Fruit fly (Drosophila melanogaster): Measurements from ENCODE around the gene RfC38.

Gene RfC38

DNA sequence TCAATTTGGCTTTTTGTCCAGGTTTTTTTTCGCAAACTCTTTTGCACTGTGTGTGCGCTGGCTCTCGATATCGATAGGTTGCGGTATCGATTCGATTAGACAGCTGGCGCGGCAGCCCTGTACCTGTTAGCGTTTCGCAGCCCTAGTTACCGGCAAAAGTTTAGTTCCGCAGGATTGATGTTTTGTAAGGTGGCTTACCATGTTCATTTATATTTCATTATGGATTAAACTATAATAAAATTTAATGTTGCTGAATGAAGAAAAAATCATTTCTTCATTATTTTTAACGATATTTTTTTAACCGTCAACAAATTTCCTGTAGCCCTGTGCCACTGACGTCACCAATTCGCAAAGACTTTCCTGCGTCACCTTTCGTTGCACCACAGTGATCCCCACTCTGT lies 23.9 kb downstream of the RfC38 start, which contains the start of gene Reps (continued):
- TF ChIP-seq Nf-YA (GFP tag; IDR thresholded peaks at IDR 0.05) (peak; percentile 96), CG12104 (GFP tag; optimal IDR thresholded peaks at IDR 0.05) (peak; percentile 98), CG10267 (tag; optimal IDR thresholded peaks at IDR 0.05) (peak; percentile 96), nom (GFP tag; optimal IDR thresholded peaks at IDR 0.05) (peak; percentile 95), Meics (GFP tag; optimal IDR thresholded peaks at IDR 0.05) (peak; percentile 98), CG10321 (GFP tag; IDR thresholded peaks at IDR 0.05) (peak; percentile 83), E2f2 (GFP tag; IDR thresholded peaks at IDR 0.05) (peak; percentile 90), pho (GFP tag; optimal IDR thresholded peaks at IDR 0.05) (peak; percentile 98), Dp (GFP tag; optimal IDR thresholded peaks at IDR 0.05) (peak; percentile 55), CG3995 (GFP tag; optimal IDR thresholded peaks at IDR 0.05) (peak; percentile 83), disco-r (GFP tag; optimal IDR thresholded peaks at IDR 0.05) (peak; percentile 92), CG12391 (tag; optimal IDR thresholded peaks at IDR 0.05) (peak; percentile 99), tna (GFP tag; IDR thresholded peaks at IDR 0.05; ENCODE audit: partially characterized antibody) (no peak), CG13624 (GFP tag; optimal IDR thresholded peaks at IDR 0.05) (peak; percentile 98), CG17328 (GFP tag; IDR thresholded peaks at IDR 0.05) (peak; percentile 99), tio (GFP tag; optimal IDR thresholded peaks at IDR 0.05) (peak; percentile 99), CG32772 (GFP tag; IDR thresholded peaks at IDR 0.05) (peak; percentile 99), shn (GFP tag; optimal IDR thresholded peaks at IDR 0.05) (peak; percentile 96), inv (GFP tag; IDR thresholded peaks at IDR 0.05; ENCODE audit: partially characterized antibody) (peak; percentile 52; the same call in 1 of the 2 replicates), Elba2 (GFP tag; optimal IDR thresholded peaks at IDR 0.05) (peak; percentile 98), ap (GFP tag; IDR thresholded peaks at IDR 0.05) (peak; percentile 99), CG3281 (GFP tag; optimal IDR thresholded peaks at IDR 0.05) (peak; percentile 99), wor (GFP tag; IDR thresholded peaks at IDR 0.05) (peak; percentile 98), CG4820 (GFP tag; optimal IDR thresholded peaks at IDR 0.05) (peak; percentile 99), B-H2 (GFP tag; optimal IDR thresholded peaks at IDR 0.05) (peak; percentile 96), Ssrp (tag; optimal IDR thresholded peaks at IDR 0.05) (peak; percentile 99), CG2875 (GFP tag; optimal IDR thresholded peaks at IDR 0.05) (peak; percentile 97), tin (GFP tag; optimal IDR thresholded peaks at IDR 0.05) (peak; percentile 99), Dip2 (GFP tag; IDR thresholded peaks at IDR 0.05) (peak; percentile 76), CrebB (tag; optimal IDR thresholded peaks at IDR 0.05) (peak; percentile 96), ase (GFP tag; IDR thresholded peaks at IDR 0.05) (peak; percentile 99), CoRest (tag; optimal IDR thresholded peaks at IDR 0.05) (peak; percentile 99), ci (GFP tag; IDR thresholded peaks at IDR 0.05) (peak; percentile 99), Jarid2 (GFP tag; optimal IDR thresholded peaks at IDR 0.05) (peak; percentile 90), CG7928 (GFP tag; optimal IDR thresholded peaks at IDR 0.05) (peak; percentile 100), CG1603 (tag; optimal IDR thresholded peaks at IDR 0.05) (peak; percentile 98), dmrt11E (tag; optimal IDR thresholded peaks at IDR 0.05) (peak; percentile 99), Hmx (GFP tag; optimal IDR thresholded peaks at IDR 0.05) (peak; percentile 96), schlank (tag; optimal IDR thresholded peaks at IDR 0.05) (peak; percentile 93), CG7745 (tag; optimal IDR thresholded peaks at IDR 0.05) (peak; percentile 82), slp2 (GFP tag; optimal IDR thresholded peaks at IDR 0.05) (peak; percentile 97), CG34224 (GFP tag; IDR thresholded peaks at IDR 0.05; ENCODE audit: partially characterized antibody) (peak; percentile 65), pum (GFP tag; optimal IDR thresholded peaks at IDR 0.05) (peak; percentile 98), dan (GFP tag; IDR thresholded peaks at IDR 0.05) (peak; percentile 98), CG9437 (GFP tag; optimal IDR thresholded peaks at IDR 0.05) (peak; percentile 92), cg (GFP tag; optimal IDR thresholded peaks at IDR 0.05) (no peak), unpg (GFP tag; optimal IDR thresholded peaks at IDR 0.05) (peak; percentile 99), CG3407 (GFP tag; optimal IDR thresholded peaks at IDR 0.05) (peak; percentile 96), CG3726 (GFP tag; IDR thresholded peaks at IDR 0.05) (peak; percentile 98), CG4282 (GFP tag; optimal IDR thresholded peaks at IDR 0.05) (peak; percentile 92), CG6791 (GFP tag; IDR thresholded peaks at IDR 0.05; ENCODE audit: partially characterized antibody) (peak; percentile 79)
